Worm (Caenorhabditis elegans) whole organism, L1 larva: Measurements from ENCODE around the gene nid-1.

Experiments
- C16A3.4 ChIP-seq: fragments of 150-350 bp; optimal IDR thresholded peaks from 2 replicates; lab custom pipeline; 2014; ENCODE audit warnings: missing biosample characterization, missing genetic modification characterization
- C34B4.2 ChIP-seq: sonication (generic microtip); optimal IDR thresholded peaks from 2 replicates; lab custom pipeline; 2017; ENCODE audit warnings: mild to moderate bottlenecking, missing genetic modification characterization, missing compliant biosample characterization
- F16B12.6 ChIP-seq: fragments of 150-350 bp; optimal IDR thresholded peaks from 2 replicates; lab custom pipeline; 2014; ENCODE audit warnings: missing biosample characterization, missing genetic modification characterization
- Y116A8C.19 ChIP-seq: sonication (generic microtip); optimal IDR thresholded peaks from 2 replicates; lab custom pipeline; 2016; ENCODE audit warnings: missing compliant biosample characterization, missing genetic modification characterization, borderline replicate concordance
- alr-1 ChIP-seq: fragments of 200-800 bp; sonication (Bioruptor generic); optimal IDR thresholded peaks from 2 replicates; lab custom pipeline; 2018; ENCODE audit warnings: borderline replicate concordance, mild to moderate bottlenecking, missing genetic modification characterization, missing compliant biosample characterization
- aly-2 ChIP-seq: fragments of 150-350 bp; optimal IDR thresholded peaks from 2 replicates; lab custom pipeline; 2014; ENCODE audit warnings: missing biosample characterization, missing genetic modification characterization
- ama-1 ChIP-seq: fragments of 150-350 bp; optimal IDR thresholded peaks from 2 replicates; lab custom pipeline; 2014
- blmp-1 ChIP-seq: fragments of 150-350 bp; optimal IDR thresholded peaks from 2 replicates; lab custom pipeline; 2014; ENCODE audit warnings: missing biosample characterization, missing genetic modification characterization
- ceh-63 ChIP-seq: fragments of 200-800 bp; sonication (Bioruptor generic); optimal IDR thresholded peaks from 2 replicates; lab custom pipeline; 2018; ENCODE audit warnings: mild to moderate bottlenecking, missing genetic modification characterization, missing compliant biosample characterization
- ceh-82 ChIP-seq, 3 experiments: fragments of 150-350 bp in 1 of 3; sonication (generic microtip) in 2 of 3; optimal IDR thresholded peaks; 2 replicates each; lab custom pipeline; 2014 to 2017; ENCODE audit warnings: missing biosample characterization in 3 of 3, missing genetic modification characterization in 3 of 3
- ces-1 ChIP-seq: fragments of 150-350 bp; optimal IDR thresholded peaks from 2 replicates; lab custom pipeline; 2014; ENCODE audit warnings: missing biosample characterization, missing genetic modification reagents, missing genetic modification characterization
- dsc-1 ChIP-seq: sonication (generic microtip); optimal IDR thresholded peaks from 2 replicates; lab custom pipeline; 2016; ENCODE audit warnings: mild to moderate bottlenecking, missing genetic modification characterization, missing compliant biosample characterization
- egl-27 ChIP-seq, 2 experiments: fragments of 150-350 bp in 1 of 2; sonication (generic microtip); optimal IDR thresholded peaks; 3 replicates each; lab custom pipeline; 2017 to 2018; ENCODE audit warnings: missing biosample characterization in 2 of 2, missing genetic modification characterization in 2 of 2, missing genetic modification reagents in 2 of 2
- elt-2 ChIP-seq: sonication (generic microtip); optimal IDR thresholded peaks from 2 replicates; lab custom pipeline; 2016; ENCODE audit warnings: missing genetic modification characterization, mild to moderate bottlenecking, inconsistent platforms, missing compliant biosample characterization, missing genetic modification reagents
- elt-3 ChIP-seq, 6 experiments: fragments of 150-350 bp in 1 of 6; sonication (generic microtip); optimal IDR thresholded peaks; 2 replicates each; lab custom pipeline; 2017 to 2018; ENCODE audit warnings: missing biosample characterization in 6 of 6, missing genetic modification characterization in 6 of 6, inconsistent platforms in 1 of 6
- ets-5 ChIP-seq: fragments of 200-800 bp; sonication (Bioruptor generic); IDR thresholded peaks from 2 replicates; pipeline ENCODE4 v1.3.6; 2022; ENCODE audit warnings: missing genetic modification characterization, missing compliant biosample characterization
- grh-1 ChIP-seq: fragments of 200-800 bp; sonication (Bioruptor generic); IDR thresholded peaks from 2 replicates; pipeline ENCODE4 v1.3.6; 2022; ENCODE audit warnings: missing genetic modification reagents, missing genetic modification characterization, missing compliant biosample characterization
- hlh-17 ChIP-seq: fragments of 200-800 bp; sonication (Bioruptor generic); optimal IDR thresholded peaks from 2 replicates; lab custom pipeline; 2018; ENCODE audit warnings: missing genetic modification characterization, mild to moderate bottlenecking, missing compliant biosample characterization, moderate library complexity, borderline replicate concordance
- hpl-2 ChIP-seq: fragments of 150-350 bp; optimal IDR thresholded peaks from 2 replicates; lab custom pipeline; 2014; ENCODE audit warnings: missing biosample characterization, missing genetic modification reagents, missing genetic modification characterization
- isw-1 ChIP-seq: fragments of 200-800 bp; sonication (Bioruptor generic); IDR thresholded peaks from 2 replicates; pipeline ENCODE4 v1.3.6; 2022; ENCODE audit warnings: missing genetic modification characterization, missing compliant biosample characterization
- lin-13 ChIP-seq: fragments of 150-350 bp; optimal IDR thresholded peaks from 2 replicates; lab custom pipeline; 2014; ENCODE audit warnings: missing biosample characterization, missing genetic modification reagents, missing genetic modification characterization
- lin-15B ChIP-seq: fragments of 150-350 bp; sonication (generic microtip); optimal IDR thresholded peaks from 3 replicates; lab custom pipeline; 2014; ENCODE audit warnings: missing biosample characterization, missing genetic modification characterization
- lin-35 ChIP-seq, 2 experiments: fragments of 150-350 bp; optimal IDR thresholded peaks; 2 replicates each; lab custom pipeline; 2014; ENCODE audit warnings: missing biosample characterization in 2 of 2, missing genetic modification characterization in 2 of 2, missing genetic modification reagents in 2 of 2
- lin-39 ChIP-seq: fragments of 150-350 bp; optimal IDR thresholded peaks from 2 replicates; lab custom pipeline; 2014; ENCODE audit warnings: missing biosample characterization, missing genetic modification reagents, missing genetic modification characterization
- lir-3 ChIP-seq: sonication (generic microtip); optimal IDR thresholded peaks from 2 replicates; lab custom pipeline; 2016; ENCODE audit warnings: mild to moderate bottlenecking, missing genetic modification characterization, moderate library complexity, missing compliant biosample characterization; ENCODE audit not compliant: poor library complexity
- lsy-2 ChIP-seq, 2 experiments: fragments of 150-350 bp; optimal IDR thresholded peaks; 2 replicates each; lab custom pipeline; 2014; ENCODE audit warnings: missing biosample characterization in 2 of 2, missing genetic modification characterization in 2 of 2
- mep-1 ChIP-seq: fragments of 150-350 bp; optimal IDR thresholded peaks from 2 replicates; lab custom pipeline; 2014; ENCODE audit warnings: missing biosample characterization, missing genetic modification characterization
- nhr-11 ChIP-seq: fragments of 150-350 bp; optimal IDR thresholded peaks from 2 replicates; lab custom pipeline; 2014; ENCODE audit warnings: missing biosample characterization, missing genetic modification characterization
- nhr-20 ChIP-seq: sonication (generic microtip); optimal IDR thresholded peaks from 2 replicates; lab custom pipeline; 2016; ENCODE audit warnings: mild to moderate bottlenecking, missing genetic modification characterization, missing compliant biosample characterization
- nhr-237 ChIP-seq: fragments of 150-350 bp; optimal IDR thresholded peaks from 2 replicates; lab custom pipeline; 2014; ENCODE audit warnings: missing biosample characterization, missing genetic modification characterization
- nhr-28 ChIP-seq: fragments of 150-350 bp; optimal IDR thresholded peaks from 2 replicates; lab custom pipeline; 2014; ENCODE audit warnings: missing biosample characterization, missing genetic modification characterization
- nhr-47 ChIP-seq: sonication (generic microtip); optimal IDR thresholded peaks from 2 replicates; lab custom pipeline; 2016; ENCODE audit warnings: mild to moderate bottlenecking, missing genetic modification characterization, moderate library complexity, missing compliant biosample characterization
- nhr-71 ChIP-seq: sonication (generic microtip); optimal IDR thresholded peaks from 2 replicates; lab custom pipeline; 2016; ENCODE audit warnings: mild to moderate bottlenecking, missing genetic modification characterization, moderate library complexity, missing compliant biosample characterization
- nhr-76 ChIP-seq: sonication (generic microtip); optimal IDR thresholded peaks from 2 replicates; lab custom pipeline; 2017; ENCODE audit warnings: missing biosample characterization, missing genetic modification characterization
- nhr-77 ChIP-seq: fragments of 150-350 bp; optimal IDR thresholded peaks from 2 replicates; lab custom pipeline; 2014; ENCODE audit warnings: missing biosample characterization, missing genetic modification characterization
- nhr-90 ChIP-seq: sonication (generic microtip); optimal IDR thresholded peaks from 2 replicates; lab custom pipeline; 2016; ENCODE audit warnings: mild to moderate bottlenecking, missing genetic modification characterization, missing compliant biosample characterization; ENCODE audit not compliant: poor library complexity
- pag-3 ChIP-seq: sonication (generic microtip); optimal IDR thresholded peaks from 2 replicates; lab custom pipeline; 2017; ENCODE audit warnings: missing genetic modification characterization, mild to moderate bottlenecking, missing compliant biosample characterization, antibody characterized with exemption, borderline replicate concordance; ENCODE audit not compliant: insufficient read depth
- pax-3 ChIP-seq: fragments of 200-800 bp; sonication (Bioruptor generic); optimal IDR thresholded peaks from 2 replicates; lab custom pipeline; 2018; ENCODE audit warnings: mild to moderate bottlenecking, missing genetic modification characterization, moderate library complexity, missing compliant biosample characterization
- pqm-1 ChIP-seq: sonication (generic microtip); optimal IDR thresholded peaks from 3 replicates; lab custom pipeline; 2017; ENCODE audit warnings: missing biosample characterization, missing genetic modification characterization
- rnt-1 ChIP-seq: sonication (generic microtip); optimal IDR thresholded peaks from 2 replicates; lab custom pipeline; 2016; ENCODE audit warnings: mild to moderate bottlenecking, missing genetic modification characterization, moderate library complexity, missing compliant biosample characterization
- skn-1 ChIP-seq: fragments of 150-350 bp; optimal IDR thresholded peaks from 2 replicates; lab custom pipeline; 2014; ENCODE audit warnings: missing biosample characterization, missing genetic modification characterization
- snpc-4 ChIP-seq: fragments of 150-350 bp; optimal IDR thresholded peaks from 2 replicates; lab custom pipeline; 2014; ENCODE audit warnings: missing biosample characterization, missing genetic modification characterization
- sup-37 ChIP-seq: fragments of 200-800 bp; sonication (Bioruptor generic); optimal IDR thresholded peaks from 2 replicates; lab custom pipeline; 2018; ENCODE audit warnings: mild to moderate bottlenecking, missing genetic modification characterization, missing compliant biosample characterization
- swsn-7 ChIP-seq: sonication (generic microtip); optimal IDR thresholded peaks from 2 replicates; lab custom pipeline; 2016; ENCODE audit warnings: missing genetic modification characterization, missing compliant biosample characterization
- unc-30 ChIP-seq: sonication (generic microtip); optimal IDR thresholded peaks from 2 replicates; lab custom pipeline; 2017; ENCODE audit warnings: missing biosample characterization, missing genetic modification characterization
- unc-62 ChIP-seq: fragments of 150-350 bp; optimal IDR thresholded peaks from 2 replicates; lab custom pipeline; 2014; ENCODE audit warnings: missing biosample characterization, missing genetic modification reagents, missing genetic modification characterization
- unc-86 ChIP-seq: sonication (generic microtip); optimal IDR thresholded peaks from 2 replicates; lab custom pipeline; 2016; ENCODE audit warnings: missing genetic modification characterization, missing compliant biosample characterization
- unc-98 ChIP-seq: fragments of 200-800 bp; sonication (Bioruptor generic); IDR thresholded peaks from 2 replicates; pipeline ENCODE4 v1.3.6; 2022; ENCODE audit warnings: missing genetic modification characterization, missing compliant biosample characterization
- vab-15 ChIP-seq: sonication (generic microtip); optimal IDR thresholded peaks from 2 replicates; lab custom pipeline; 2017; ENCODE audit warnings: missing genotype, mild to moderate bottlenecking, missing genetic modification characterization, missing compliant biosample characterization
- xbp-1 ChIP-seq: sonication (generic microtip); optimal IDR thresholded peaks from 2 replicates; lab custom pipeline; 2016; ENCODE audit warnings: missing genetic modification characterization, missing compliant biosample characterization
- zag-1 ChIP-seq: fragments of 150-350 bp; optimal IDR thresholded peaks from 2 replicates; lab custom pipeline; 2014; ENCODE audit warnings: missing biosample characterization, missing genetic modification characterization
- zip-4 ChIP-seq: fragments of 200-800 bp; sonication (Bioruptor generic); optimal IDR thresholded peaks from 2 replicates; lab custom pipeline; 2018; ENCODE audit warnings: mild to moderate bottlenecking, missing genetic modification characterization, moderate library complexity, missing compliant biosample characterization
- ztf-4 ChIP-seq: fragments of 150-350 bp; optimal IDR thresholded peaks from 2 replicates; lab custom pipeline; 2014; ENCODE audit warnings: missing biosample characterization, missing genetic modification characterization

The nid-1 gene

ce11 chrV:12869948-12870347 lies 40.0 kb upstream of the nid-1 start, which contains the start of gene T07F10.3 (continued):
- no peak for TF ChIP-seq unc-62 (GFP tag; lab: Kevin White, UChicago)
- peak; percentile 88 for TF ChIP-seq skn-1 (tag; lab: Kevin White, UChicago)
- TF ChIP-seq zip-4 (GFP tag; lab: Kevin White, UChicago): peak; percentile 90
- TF ChIP-seq nhr-76 (tag; lab: Kevin White, UChicago): peak; percentile 8
- peak; percentile 46 for TF ChIP-seq nhr-77
- no peak for TF ChIP-seq alr-1 (tag; lab: Kevin White, UChicago)
- peak; percentile 42 for TF ChIP-seq ztf-4 (tag; lab: Kevin White, UChicago)
- TF ChIP-seq ets-5: no peak
- TF ChIP-seq nhr-71 (tag; lab: Kevin White, UChicago): peak; percentile 97
- TF ChIP-seq F16B12.6 (tag; lab: Kevin White, UChicago): peak; percentile 55
- TF ChIP-seq pqm-1 (tag; lab: Kevin White, UChicago): no peak
- TF ChIP-seq isw-1 (GFP tag; lab: Robert Waterston, UW): peak; percentile 92
- TF ChIP-seq nhr-20 (tag; lab: Kevin White, UChicago): peak; percentile 96
- TF ChIP-seq unc-98: peak; percentile 90
- TF ChIP-seq aly-2 (tag; lab: Kevin White, UChicago): peak; percentile 57
- peak; percentile 98 for TF ChIP-seq dsc-1 (tag; lab: Kevin White, UChicago)
- peak; percentile 94 for TF ChIP-seq Y116A8C.19 (tag; lab: Kevin White, UChicago)
- peak in 2 of 6 experiments; percentile 60 to 69 for TF ChIP-seq elt-3 (tag; optimal IDR thresholded peaks at IDR 0.05; lab: Kevin White, UChicago)
- TF ChIP-seq nhr-28 (tag; lab: Kevin White, UChicago): peak; percentile 16
- peak; percentile 85 to 92 (median 91) for TF ChIP-seq ceh-82 (tag; optimal IDR thresholded peaks at IDR 0.05; lab: Kevin White, UChicago)
- TF ChIP-seq nhr-47 (tag; lab: Kevin White, UChicago): peak; percentile 98
- peak; percentile 98 for TF ChIP-seq nhr-90 (tag; lab: Kevin White, UChicago)
- peak; percentile 92 for TF ChIP-seq elt-2 (tag; lab: Kevin White, UChicago)
- peak; percentile 42 for TF ChIP-seq ama-1 (lab: Kevin White, UChicago)
- peak; percentile 80 for TF ChIP-seq lin-13 (GFP tag; lab: Kevin White, UChicago)
- no peak for TF ChIP-seq egl-27 (tag; optimal IDR thresholded peaks at IDR 0.05; lab: Kevin White, UChicago)
- TF ChIP-seq zag-1: no peak
- TF ChIP-seq C16A3.4 (tag; lab: Kevin White, UChicago): peak; percentile 77
- peak; percentile 98 to 99 for TF ChIP-seq lin-35 (GFP tag; optimal IDR thresholded peaks at IDR 0.05; lab: Kevin White, UChicago)
- peak; percentile 89 for TF ChIP-seq sup-37 (GFP tag; lab: Kevin White, UChicago)
- TF ChIP-seq rnt-1 (tag; lab: Kevin White, UChicago): peak; percentile 100
- TF ChIP-seq pag-3 (tag; lab: Kevin White, UChicago): no peak
- peak; percentile 48 for TF ChIP-seq nhr-237 (tag; lab: Kevin White, UChicago)
- TF ChIP-seq unc-86 (tag; lab: Kevin White, UChicago): peak; percentile 93
- peak; percentile 91 for TF ChIP-seq grh-1 (GFP tag; lab: Robert Waterston, UW)
- TF ChIP-seq lin-15B (tag; lab: Kevin White, UChicago): peak; percentile 78
- TF ChIP-seq ceh-63 (GFP tag; lab: Kevin White, UChicago): peak; percentile 88
- TF ChIP-seq pax-3 (tag; lab: Kevin White, UChicago): peak; percentile 100
- peak; percentile 95 for TF ChIP-seq swsn-7 (tag; lab: Kevin White, UChicago)
- peak; percentile 78 for TF ChIP-seq snpc-4
- TF ChIP-seq ces-1: no peak
- no peak for TF ChIP-seq unc-30
- TF ChIP-seq mep-1 (tag; lab: Kevin White, UChicago): peak; percentile 88
- TF ChIP-seq xbp-1 (tag; lab: Kevin White, UChicago): peak; percentile 96
- peak; percentile 71 for TF ChIP-seq nhr-11 (tag; lab: Kevin White, UChicago)
- peak; percentile 84 for TF ChIP-seq lin-39 (tag; lab: Kevin White, UChicago)
- peak; percentile 86 for TF ChIP-seq vab-15 (tag; lab: Kevin White, UChicago)
- no peak for TF ChIP-seq C34B4.2
- TF ChIP-seq hpl-2 (GFP tag; lab: Kevin White, UChicago): no peak
- TF ChIP-seq blmp-1 (tag; lab: Kevin White, UChicago): peak; percentile 76
- peak; percentile 87 to 93 for TF ChIP-seq lsy-2 (tag; optimal IDR thresholded peaks at IDR 0.05; lab: Kevin White, UChicago)
- peak; percentile 99 for TF ChIP-seq lir-3 (tag; lab: Kevin White, UChicago)
- TF ChIP-seq hlh-17: peak; percentile 95
